Fruit fly (Drosophila melanogaster) whole organism, wandering third instar larva: ENCODE results near the gene CG4025.

Experiments used
- Abd-B ChIP-seq: fragments of >200 bp; optimal IDR thresholded peaks from 2 replicates; lab custom pipeline; 2017; ENCODE audit warnings: missing biosample characterization, missing genetic modification characterization
- CG32264 ChIP-seq: fragments of 200-800 bp; sonication (Bioruptor generic); optimal IDR thresholded peaks from 2 replicates; lab custom pipeline; 2016; ENCODE audit warnings: missing biosample characterization, missing genetic modification characterization
- Dfd ChIP-seq: fragments of >200 bp; optimal IDR thresholded peaks from 2 replicates; lab custom pipeline; 2017; ENCODE audit warnings: missing biosample characterization, missing genetic modification characterization
- Dif ChIP-seq: fragments of 200-275, 200-300 bp; sonication (Bioruptor generic); optimal IDR thresholded peaks from 2 replicates; lab custom pipeline; 2018; ENCODE audit warnings: missing biosample characterization, missing genetic modification characterization; ENCODE audit not compliant: partially characterized antibody
- GATAd ChIP-seq: sonication (Bioruptor generic); optimal IDR thresholded peaks from 2 replicates; lab custom pipeline; 2016; ENCODE audit warnings: missing biosample characterization, missing genetic modification characterization
- Hr83 ChIP-seq: fragments of 200-300 bp; sonication (Bioruptor generic); optimal IDR thresholded peaks from 2 replicates; lab custom pipeline; 2016; ENCODE audit warnings: missing biosample characterization, mild to moderate bottlenecking, missing genetic modification characterization, moderate library complexity; ENCODE audit not compliant: poor library complexity, severe bottlenecking
- Jra ChIP-seq: sonication (Bioruptor generic); optimal IDR thresholded peaks from 2 replicates; lab custom pipeline; 2016; ENCODE audit warnings: missing biosample characterization, missing genetic modification characterization
- Mio ChIP-seq: sonication (Bioruptor generic); optimal IDR thresholded peaks from 2 replicates; lab custom pipeline; 2016; ENCODE audit warnings: missing biosample characterization, missing genetic modification characterization
- Myc ChIP-seq: fragments of >200 bp; optimal IDR thresholded peaks from 2 replicates; lab custom pipeline; 2017
- N ChIP-seq: fragments of >200 bp; optimal IDR thresholded peaks from 2 replicates; lab custom pipeline; 2018; ENCODE audit warnings: missing biosample characterization, missing external identifiers, missing genetic modification characterization
- Rel ChIP-seq, 2 experiments: fragments of 200-800 bp; sonication (Bioruptor generic) in 1 of 2; optimal IDR thresholded peaks; 2 replicates in 1 of 2; 3 replicates in 1 of 2; lab custom pipeline; 2016 to 2019; ENCODE audit warnings: mild to moderate bottlenecking in 2 of 2, missing biosample characterization in 2 of 2, missing genetic modification characterization in 2 of 2, moderate library complexity in 1 of 2
- Vsx2 ChIP-seq: fragments of 200-300, 225-300 bp; sonication (Bioruptor generic); optimal IDR thresholded peaks from 2 replicates; lab custom pipeline; 2018; ENCODE audit warnings: missing biosample characterization, missing genetic modification characterization; ENCODE audit not compliant: partially characterized antibody
- br ChIP-seq: fragments of 200-800 bp; sonication (Bioruptor generic); optimal IDR thresholded peaks from 2 replicates; lab custom pipeline; 2016; ENCODE audit warnings: missing biosample characterization, missing genetic modification characterization
- brk ChIP-seq: fragments of 200-800 bp; sonication (Bioruptor generic); optimal IDR thresholded peaks from 2 replicates; lab custom pipeline; 2016; ENCODE audit warnings: missing biosample characterization, mild to moderate bottlenecking, missing genetic modification characterization
- dl ChIP-seq, 2 experiments: fragments of 175-275, 200-275 bp in 1 of 2; fragments of 200-275 bp in 1 of 2; sonication (Bioruptor generic); optimal IDR thresholded peaks; lab custom pipeline; 2018; ENCODE audit warnings: mild to moderate bottlenecking in 2 of 2, missing biosample characterization in 2 of 2, missing genetic modification characterization in 2 of 2, moderate library complexity in 2 of 2; ENCODE audit not compliant: partially characterized antibody in 2 of 2, insufficient read depth in 1 of 2
- dmrt93B ChIP-seq: fragments of 200-800 bp; sonication (Bioruptor generic); optimal IDR thresholded peaks from 2 replicates; lab custom pipeline; 2018; ENCODE audit warnings: missing biosample characterization, mild to moderate bottlenecking, missing genetic modification characterization
- dsf ChIP-seq: sonication (Bioruptor generic); optimal IDR thresholded peaks from 2 replicates; lab custom pipeline; 2016; ENCODE audit warnings: missing biosample characterization, missing genetic modification characterization, borderline replicate concordance
- ey ChIP-seq: fragments of 200-800 bp; sonication (Bioruptor generic); optimal IDR thresholded peaks from 2 replicates; lab custom pipeline; 2016; ENCODE audit warnings: missing biosample characterization, missing genetic modification characterization
- lola ChIP-seq: fragments of >200 bp; optimal IDR thresholded peaks from 2 replicates; lab custom pipeline; 2017; ENCODE audit warnings: missing biosample characterization, missing genetic modification characterization
- pan ChIP-seq: fragments of >200 bp; optimal IDR thresholded peaks from 2 replicates; lab custom pipeline; 2017
- psq ChIP-seq: fragments of 200-800 bp; sonication (Bioruptor generic); optimal IDR thresholded peaks from 3 replicates; lab custom pipeline; 2017; ENCODE audit warnings: missing biosample characterization, mild to moderate bottlenecking, missing genetic modification characterization, moderate library complexity
- rgr ChIP-seq: fragments of 200-800 bp; sonication (Bioruptor generic); optimal IDR thresholded peaks from 3 replicates; lab custom pipeline; 2016; ENCODE audit warnings: missing biosample characterization, mild to moderate bottlenecking, missing genetic modification characterization
- sage ChIP-seq: fragments of 200-800 bp; sonication (Bioruptor generic); optimal IDR thresholded peaks from 2 replicates; lab custom pipeline; 2016; ENCODE audit warnings: missing biosample characterization, mild to moderate bottlenecking, missing genetic modification characterization
- sv ChIP-seq: fragments of 200-800 bp; sonication (Bioruptor generic); optimal IDR thresholded peaks from 3 replicates; lab custom pipeline; 2016; ENCODE audit warnings: missing biosample characterization, missing genetic modification characterization
- tai ChIP-seq: sonication (Bioruptor generic); optimal IDR thresholded peaks from 2 replicates; lab custom pipeline; 2016; ENCODE audit warnings: missing biosample characterization, missing genetic modification characterization
- woc ChIP-seq: sonication (Bioruptor generic); optimal IDR thresholded peaks from 2 replicates; lab custom pipeline; 2016; ENCODE audit warnings: missing biosample characterization, mild to moderate bottlenecking, missing genetic modification characterization

The CG4025 gene

DNA sequence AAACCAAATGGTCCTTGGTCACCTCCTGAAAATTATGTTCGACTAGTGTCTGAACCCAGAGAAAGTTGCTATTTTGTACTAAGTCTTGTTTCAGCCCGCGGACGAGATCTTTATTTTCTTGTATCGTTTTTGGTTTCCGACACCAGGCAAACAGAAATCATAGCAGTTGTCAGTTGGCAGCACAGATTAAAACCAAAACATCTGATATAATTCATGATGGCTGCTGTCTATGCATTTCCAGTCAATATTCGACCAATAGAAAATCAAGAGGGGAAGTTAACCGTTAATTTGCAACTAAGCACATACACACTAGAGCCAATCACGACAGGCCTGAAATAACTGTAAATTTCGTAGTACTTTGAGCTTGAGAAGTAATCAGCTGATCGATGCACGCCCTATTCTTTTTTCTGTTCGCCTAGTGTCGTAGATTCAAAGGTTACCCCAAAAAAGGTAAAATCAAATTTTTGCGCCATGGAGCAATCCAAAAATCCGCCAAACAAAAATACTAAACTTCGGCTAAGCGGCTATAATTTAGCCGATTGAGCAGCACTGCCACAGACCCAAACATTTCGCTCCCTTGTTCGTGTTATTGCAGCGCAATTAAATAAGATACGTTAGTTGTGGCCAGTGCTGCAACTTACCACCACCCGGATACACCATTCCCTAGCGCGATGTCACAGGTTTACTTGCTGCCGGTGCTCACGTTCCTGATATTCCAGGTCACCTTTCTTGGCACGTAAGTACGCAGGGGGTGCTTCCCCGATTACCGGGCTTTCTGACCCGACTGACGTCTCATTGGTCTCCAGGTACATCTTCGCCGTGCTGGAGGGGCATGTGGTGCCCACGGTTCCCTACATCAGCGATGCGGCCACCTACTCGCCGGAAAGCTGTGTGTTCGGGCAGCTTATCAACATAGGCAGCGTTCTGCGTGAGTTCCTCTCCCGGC, at the start of gene CG4025:
TSS of gene CG4025 (plus strand) at position 555 of the 946 bp plus-strand sequence.
- no peak for TF ChIP-seq Rel (GFP tag; optimal IDR thresholded peaks at IDR 0.05; lab: Kevin White, UChicago)
- TF ChIP-seq Rel (tag; optimal IDR thresholded peaks at IDR 0.05; lab: Kevin White, UChicago) = peak; percentile 98
- no peak for TF ChIP-seq Abd-B (GFP tag; lab: Kevin White, UChicago)
- TF ChIP-seq Jra (GFP tag; lab: Kevin White, UChicago) = peak; percentile 48
- TF ChIP-seq Myc (lab: Kevin White, UChicago) = peak; percentile 83
- TF ChIP-seq pan (lab: Kevin White, UChicago) = no peak
- TF ChIP-seq, all 38 proteins: peak for 3

DNA sequence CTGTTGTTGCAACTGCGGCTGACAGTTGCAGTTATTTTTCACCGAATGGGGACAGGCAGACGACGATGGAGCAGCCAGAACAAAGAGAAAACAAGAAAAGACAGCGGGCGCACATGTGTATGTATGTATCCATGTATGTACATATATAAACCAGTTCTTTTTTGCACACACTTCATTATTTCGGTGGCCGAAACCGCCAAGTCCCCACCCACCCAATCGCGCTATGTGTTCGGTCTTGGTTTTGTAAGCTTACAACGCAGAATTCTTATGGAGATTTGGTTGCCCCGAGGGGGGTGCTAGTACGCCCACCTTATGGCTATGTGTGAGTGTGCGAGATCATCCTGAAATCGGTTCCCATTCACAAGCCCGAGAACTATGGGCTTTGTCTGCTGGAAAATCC, 45.5 kb upstream of the CG4025 start:
- TF ChIP-seq Mio (no peak), Vsx2 (GFP tag; lab: Kevin White, UChicago) (no peak), Dfd (GFP tag; lab: Kevin White, UChicago) (no peak), Dif (GFP tag; lab: Kevin White, UChicago) (no peak), Abd-B (GFP tag; lab: Kevin White, UChicago) (no peak), GATAd (GFP tag; lab: Kevin White, UChicago) (no peak), dsf (GFP tag; lab: Kevin White, UChicago) (no peak), dmrt93B (GFP tag; lab: Kevin White, UChicago) (no peak), rgr (GFP tag; lab: Kevin White, UChicago) (no peak), Jra (GFP tag; lab: Kevin White, UChicago) (no peak)

dm6 chrX:2032160-2032801, 44.5 kb upstream of the CG4025 start:
- TF ChIP-seq Jra (GFP tag; lab: Kevin White, UChicago) (no peak), woc (GFP tag; lab: Kevin White, UChicago) (no peak), pan (lab: Kevin White, UChicago) (no peak), GATAd (GFP tag; lab: Kevin White, UChicago) (no peak), CG32264 (no peak), Abd-B (GFP tag; lab: Kevin White, UChicago) (no peak), Dif (GFP tag; lab: Kevin White, UChicago) (no peak), Hr83 (GFP tag; lab: Kevin White, UChicago) (no peak), Mio (no peak), N (GFP tag; lab: Kevin White, UChicago) (no peak), rgr (GFP tag; lab: Kevin White, UChicago) (no peak), brk (GFP tag; lab: Kevin White, UChicago) (no peak)

DNA sequence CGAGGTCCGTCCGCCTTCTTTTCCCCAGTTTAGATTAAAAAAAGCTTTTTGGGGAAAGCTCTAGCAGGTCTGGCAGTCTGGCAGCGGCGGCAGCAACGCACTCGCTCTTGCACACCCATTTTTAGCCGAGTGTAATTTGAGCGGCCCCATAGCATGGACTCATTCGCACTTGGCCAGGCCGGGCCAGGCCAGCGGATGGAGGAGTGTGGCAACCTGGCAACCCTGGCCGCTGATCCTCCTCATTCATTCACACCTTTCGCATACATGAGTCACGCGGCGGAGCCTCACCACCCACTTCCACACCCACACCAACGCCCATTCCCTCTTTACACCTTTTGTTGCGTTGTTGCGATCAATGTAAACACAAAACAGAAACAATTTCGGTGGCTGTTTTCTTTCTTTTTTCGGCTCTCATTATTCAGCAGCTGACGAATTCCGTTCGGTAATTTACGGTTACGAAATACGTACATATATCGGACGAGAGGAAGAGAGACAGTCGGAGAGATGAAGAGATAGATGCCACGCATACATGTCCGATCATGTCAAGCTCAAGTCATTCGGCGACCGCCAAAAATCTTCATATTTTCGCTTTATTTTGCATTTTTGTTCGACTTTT, 43.8 kb upstream of the CG4025 start:
- TF ChIP-seq pan (lab: Kevin White, UChicago) (no peak), GATAd (GFP tag; lab: Kevin White, UChicago) (no peak), lola (GFP tag; lab: Kevin White, UChicago) (no peak), Rel (GFP tag; optimal IDR thresholded peaks at IDR 0.05; lab: Kevin White, UChicago) (no peak), Rel (tag; optimal IDR thresholded peaks at IDR 0.05; lab: Kevin White, UChicago) (peak; percentile 2), Abd-B (GFP tag; lab: Kevin White, UChicago) (no peak), br (GFP tag; lab: Kevin White, UChicago) (peak; percentile 16), dmrt93B (GFP tag; lab: Kevin White, UChicago) (no peak), sv (no peak), sage (GFP tag; lab: Kevin White, UChicago) (no peak), tai (GFP tag; lab: Kevin White, UChicago) (no peak), Dfd (GFP tag; lab: Kevin White, UChicago) (no peak), N (GFP tag; lab: Kevin White, UChicago) (no peak), psq (peak; percentile 7), ey (GFP tag; lab: Kevin White, UChicago) (no peak), Hr83 (GFP tag; lab: Kevin White, UChicago) (no peak), dl (GFP tag; optimal IDR thresholded peaks at IDR 0.05; lab: Kevin White, UChicago; ENCODE audit: insufficient read depth in 1 of 2, partially characterized antibody in 2 of 2) (no peak), dsf (GFP tag; lab: Kevin White, UChicago) (no peak)
